Fruit fly (Drosophila melanogaster) whole organism, embryonic: ENCODE results near the gene Mst89B.

Source experiments
- Atf-2 ChIP-seq: fragments of 200-800 bp; sonication (Bioruptor generic); optimal IDR thresholded peaks from 2 replicates; lab custom pipeline; 2016; ENCODE audit warnings: missing biosample characterization, missing genetic modification characterization
- Atf3 ChIP-seq: fragments of 200-800 bp; sonication (Bioruptor generic); optimal IDR thresholded peaks from 3 replicates; lab custom pipeline; 2016; ENCODE audit warnings: missing biosample characterization, missing genetic modification characterization
- Atf6 ChIP-seq: fragments of 200-800 bp; sonication (Bioruptor generic); IDR thresholded peaks from 2 replicates; pipeline ENCODE4 v1.3.6; 2022; ENCODE audit warnings: missing biosample characterization, missing genetic modification characterization
- CG10267 ChIP-seq: fragments of 200-800 bp; sonication (Bioruptor generic); optimal IDR thresholded peaks from 2 replicates; lab custom pipeline; 2018; ENCODE audit warnings: missing biosample characterization, mild to moderate bottlenecking, missing genetic modification characterization, moderate library complexity
- CG12659 ChIP-seq: fragments of 200-800 bp; sonication (Bioruptor generic); optimal IDR thresholded peaks from 3 replicates; lab custom pipeline; 2017; ENCODE audit warnings: mild to moderate bottlenecking, missing biosample characterization, missing genetic modification reagents, missing genetic modification characterization
- CG14965 ChIP-seq: fragments of 200-800 bp; sonication (Bioruptor generic); optimal IDR thresholded peaks from 2 replicates; lab custom pipeline; 2016; ENCODE audit warnings: missing biosample characterization, missing genetic modification characterization, borderline replicate concordance
- CG15696 ChIP-seq: fragments of 200-800 bp; sonication (Bioruptor generic); optimal IDR thresholded peaks from 2 replicates; lab custom pipeline; 2019; ENCODE audit warnings: missing biosample characterization, mild to moderate bottlenecking, missing genetic modification characterization, moderate library complexity
- CG1603 ChIP-seq: fragments of 200-800 bp; sonication (Bioruptor generic); optimal IDR thresholded peaks from 2 replicates; lab custom pipeline; 2019; ENCODE audit warnings: missing biosample characterization, mild to moderate bottlenecking, missing genetic modification characterization, moderate library complexity
- CG17186 ChIP-seq: fragments of 200-800 bp; sonication (Bioruptor generic); optimal IDR thresholded peaks from 3 replicates; lab custom pipeline; 2017; ENCODE audit warnings: missing biosample characterization, missing genetic modification reagents, missing genetic modification characterization
- CG17361 ChIP-seq: fragments of 200-800 bp; sonication (Bioruptor generic); IDR thresholded peaks from 3 replicates; pipeline ENCODE4 v1.3.6; 2022; ENCODE audit warnings: missing biosample characterization, missing genetic modification characterization
- CG30020 ChIP-seq: fragments of 200-800 bp; optimal IDR thresholded peaks from 2 replicates; lab custom pipeline; 2019; ENCODE audit warnings: missing biosample characterization, mild to moderate bottlenecking, missing genetic modification characterization, moderate library complexity
- CG31388 ChIP-seq: fragments of 200-800 bp; sonication (Bioruptor generic); optimal IDR thresholded peaks from 2 replicates; lab custom pipeline; 2016; ENCODE audit warnings: missing biosample characterization, missing genetic modification characterization
- CG3838 ChIP-seq: fragments of 200-800 bp; sonication (Bioruptor generic); optimal IDR thresholded peaks from 3 replicates; lab custom pipeline; 2016; ENCODE audit warnings: missing biosample characterization, missing genetic modification characterization
- CG4282 ChIP-seq: fragments of 200-800 bp; sonication (Bioruptor generic); optimal IDR thresholded peaks from 2 replicates; lab custom pipeline; 2016; ENCODE audit warnings: missing biosample characterization, missing genetic modification characterization
- CG6254 ChIP-seq: fragments of 200-800 bp; sonication (Bioruptor generic); optimal IDR thresholded peaks from 3 replicates; lab custom pipeline; 2017; ENCODE audit warnings: mild to moderate bottlenecking, missing biosample characterization, missing genetic modification reagents, missing genetic modification characterization
- CG7928 ChIP-seq: fragments of 200-800 bp; sonication (Bioruptor generic); optimal IDR thresholded peaks from 2 replicates; lab custom pipeline; 2017; ENCODE audit warnings: missing biosample characterization, mild to moderate bottlenecking, missing genetic modification characterization
- CG8089 ChIP-seq: fragments of 200-800 bp; sonication (Bioruptor generic); optimal IDR thresholded peaks from 3 replicates; lab custom pipeline; 2016; ENCODE audit warnings: missing biosample characterization, missing genetic modification characterization
- CG9817 ChIP-seq: fragments of 200-800 bp; sonication (Bioruptor generic); optimal IDR thresholded peaks from 2 replicates; lab custom pipeline; 2018; ENCODE audit warnings: missing biosample characterization, mild to moderate bottlenecking, missing genetic modification characterization, moderate library complexity
- CG9876 ChIP-seq: fragments of 200-800 bp; sonication (Bioruptor generic); optimal IDR thresholded peaks from 2 replicates; lab custom pipeline; 2016; ENCODE audit warnings: missing biosample characterization, missing genetic modification characterization
- CTCF ChIP-seq: fragments of 200-800 bp; sonication (Bioruptor generic); optimal IDR thresholded peaks from 2 replicates; lab custom pipeline; 2017; ENCODE audit warnings: missing biosample characterization, mild to moderate bottlenecking, missing genetic modification characterization, moderate library complexity
- D ChIP-seq, 2 experiments: fragments of 200-800 bp in 1 of 2; fragments of >200 bp in 1 of 2; sonication (Bioruptor generic) in 1 of 2; optimal IDR thresholded peaks; 2 replicates in 1 of 2; 3 replicates in 1 of 2; lab custom pipeline; 2017; ENCODE audit warnings: mild to moderate bottlenecking in 1 of 2, missing biosample characterization in 1 of 2, missing genetic modification characterization in 1 of 2, missing genetic modification reagents in 1 of 2
- Dbx ChIP-seq: fragments of 200-800 bp; sonication (Bioruptor generic); IDR thresholded peaks from 3 replicates; pipeline ENCODE4 v1.3.6; 2022; ENCODE audit warnings: missing biosample characterization, missing genetic modification characterization
- Dip3 ChIP-seq: fragments of 200-800 bp; sonication (Bioruptor generic); optimal IDR thresholded peaks from 3 replicates; lab custom pipeline; 2016; ENCODE audit warnings: missing biosample characterization, missing genetic modification characterization
- HLH54F ChIP-seq: fragments of 200-800 bp; sonication (Bioruptor generic); optimal IDR thresholded peaks from 3 replicates; lab custom pipeline; 2016; ENCODE audit warnings: missing biosample characterization, missing genetic modification characterization
- Hand ChIP-seq: fragments of 200-800 bp; sonication (Bioruptor generic); optimal IDR thresholded peaks from 2 replicates; lab custom pipeline; 2017; ENCODE audit warnings: mild to moderate bottlenecking, missing biosample characterization, missing genetic modification reagents, missing genetic modification characterization
- Hey ChIP-seq: fragments of 200-800 bp; sonication (Bioruptor generic); optimal IDR thresholded peaks from 3 replicates; lab custom pipeline; 2018; ENCODE audit warnings: missing biosample characterization, mild to moderate bottlenecking, missing genetic modification characterization
- HmgD ChIP-seq: fragments of 200-800 bp; sonication (Bioruptor generic); optimal IDR thresholded peaks from 3 replicates; lab custom pipeline; 2016; ENCODE audit warnings: missing biosample characterization, missing genetic modification characterization
- Hsf ChIP-seq: fragments of 200-800 bp; sonication (Bioruptor generic); optimal IDR thresholded peaks from 3 replicates; lab custom pipeline; 2016; ENCODE audit warnings: missing biosample characterization, missing genetic modification characterization
- Jarid2 ChIP-seq: fragments of 200-800 bp; sonication (Bioruptor generic); optimal IDR thresholded peaks from 3 replicates; lab custom pipeline; 2017; ENCODE audit warnings: mild to moderate bottlenecking, missing biosample characterization, missing genetic modification reagents, missing genetic modification characterization
- Lpt ChIP-seq: fragments of >200 bp; optimal IDR thresholded peaks from 2 replicates; lab custom pipeline; 2018; ENCODE audit warnings: missing biosample characterization, missing genetic modification characterization
- Neu2 ChIP-seq: fragments of 200-800 bp; sonication (Bioruptor generic); optimal IDR thresholded peaks from 3 replicates; lab custom pipeline; 2016; ENCODE audit warnings: missing biosample characterization, missing genetic modification characterization, borderline replicate concordance
- Poxn ChIP-seq: fragments of 200-800 bp; sonication (Bioruptor generic); IDR thresholded peaks from 2 replicates; pipeline ENCODE4 v1.3.6; 2022; ENCODE audit warnings: missing biosample characterization, missing genetic modification characterization
- amos ChIP-seq: fragments of 200-800 bp; sonication (Bioruptor generic); IDR thresholded peaks from 2 replicates; pipeline ENCODE4 v1.3.6; 2022; ENCODE audit warnings: missing biosample characterization, missing genetic modification characterization; ENCODE audit not compliant: partially characterized antibody
- ara ChIP-seq: fragments of 200-800 bp; sonication (Bioruptor generic); IDR thresholded peaks from 2 replicates; pipeline ENCODE4 v1.3.6; 2022; ENCODE audit warnings: missing biosample characterization, missing genetic modification characterization
- br ChIP-seq: fragments of >200 bp; optimal IDR thresholded peaks from 2 replicates; lab custom pipeline; 2017
- chinmo ChIP-seq: fragments of 200-800 bp; sonication (Bioruptor generic); IDR thresholded peaks from 4 replicates; pipeline ENCODE4 v1.3.6; 2022; ENCODE audit warnings: missing biosample characterization, missing genetic modification characterization; ENCODE audit not compliant: partially characterized antibody
- ci ChIP-seq: fragments of 200-800 bp; sonication (Bioruptor generic); IDR thresholded peaks from 3 replicates; pipeline ENCODE4 v1.3.6; 2022; ENCODE audit warnings: missing biosample characterization, missing genetic modification characterization
- crc ChIP-seq: fragments of 200-800 bp; sonication (Bioruptor generic); optimal IDR thresholded peaks from 2 replicates; lab custom pipeline; 2016; ENCODE audit warnings: missing biosample characterization, missing genetic modification characterization
- cwo ChIP-seq: fragments of 200-800 bp; sonication (Bioruptor generic); optimal IDR thresholded peaks from 3 replicates; lab custom pipeline; 2017; ENCODE audit warnings: missing biosample characterization, missing genetic modification characterization, mild to moderate bottlenecking, moderate library complexity, missing genetic modification reagents
- danr ChIP-seq: fragments of 200-800 bp; sonication (Bioruptor generic); IDR thresholded peaks from 2 replicates; pipeline ENCODE4 v1.3.6; 2022; ENCODE audit warnings: missing biosample characterization, missing genetic modification characterization
- dmrt11E ChIP-seq: fragments of 200-800 bp; sonication (Bioruptor generic); optimal IDR thresholded peaks from 3 replicates; lab custom pipeline; 2018; ENCODE audit warnings: missing biosample characterization, mild to moderate bottlenecking, missing genetic modification characterization, moderate library complexity
- en ChIP-seq: fragments of 200-800 bp; sonication (Bioruptor generic); optimal IDR thresholded peaks from 2 replicates; lab custom pipeline; 2016; ENCODE audit warnings: missing biosample characterization, missing genetic modification characterization
- fd102C ChIP-seq: fragments of 200-800 bp; sonication (Bioruptor generic); optimal IDR thresholded peaks from 2 replicates; lab custom pipeline; 2018; ENCODE audit warnings: missing biosample characterization, mild to moderate bottlenecking, missing genetic modification characterization, moderate library complexity
- her ChIP-seq: fragments of 200-800 bp; sonication (Bioruptor generic); optimal IDR thresholded peaks from 2 replicates; lab custom pipeline; 2016; ENCODE audit warnings: missing biosample characterization, missing genetic modification characterization
- org-1 ChIP-seq: fragments of 200-800 bp; sonication (Bioruptor generic); optimal IDR thresholded peaks from 2 replicates; lab custom pipeline; 2017; ENCODE audit warnings: missing biosample characterization, missing genetic modification characterization
- slou ChIP-seq: fragments of 200-800 bp; sonication (Bioruptor generic); optimal IDR thresholded peaks from 3 replicates; lab custom pipeline; 2016; ENCODE audit warnings: missing biosample characterization, missing genetic modification characterization
- stwl ChIP-seq: fragments of 200-800 bp; sonication (Bioruptor generic); optimal IDR thresholded peaks from 3 replicates; lab custom pipeline; 2018; ENCODE audit warnings: missing biosample characterization, mild to moderate bottlenecking, missing genetic modification characterization, moderate library complexity
- unc-4 ChIP-seq: fragments of 200-800 bp; sonication (Bioruptor generic); IDR thresholded peaks from 2 replicates; pipeline ENCODE4 v1.3.6; 2022; ENCODE audit warnings: missing biosample characterization, missing genetic modification characterization; ENCODE audit not compliant: partially characterized antibody
- wor ChIP-seq: fragments of 200-800 bp; sonication (Bioruptor generic); IDR thresholded peaks from 2 replicates; pipeline ENCODE4 v1.3.6; 2022; ENCODE audit warnings: missing biosample characterization, missing genetic modification characterization
- zen2 ChIP-seq: fragments of 200-800 bp; sonication (Bioruptor generic); IDR thresholded peaks from 3 replicates; pipeline ENCODE4 v1.3.6; 2022; ENCODE audit warnings: missing biosample characterization, missing genetic modification characterization; ENCODE audit not compliant: partially characterized antibody
- zfh1 ChIP-seq: fragments of 200-800 bp; sonication (Bioruptor generic); IDR thresholded peaks from 3 replicates; pipeline ENCODE4 v1.3.6; 2022; ENCODE audit warnings: missing biosample characterization, missing genetic modification characterization

The Mst89B gene

dm6 chr3R:16282080-16282690 lies 15.4 kb downstream of the Mst89B start (continued):
- TF ChIP-seq CG3838 (GFP tag; lab: Kevin White, UChicago) (peak; percentile 24), CTCF (GFP tag; lab: Kevin White, UChicago) (no peak), CG15696 (peak; percentile 10), Hsf (no peak), Atf3 (GFP tag; lab: Kevin White, UChicago) (no peak), unc-4 (GFP tag; lab: Robert Waterston, UW) (no peak), CG14965 (GFP tag; lab: Kevin White, UChicago) (no peak), cwo (no peak), danr (GFP tag; lab: Robert Waterston, UW) (no peak), CG6254 (GFP tag; lab: Kevin White, UChicago) (peak; percentile 11), stwl (peak; percentile 98), en (GFP tag; lab: Kevin White, UChicago) (no peak), Hand (GFP tag; lab: Kevin White, UChicago) (no peak), org-1 (GFP tag; lab: Kevin White, UChicago) (no peak), Jarid2 (GFP tag; lab: Kevin White, UChicago) (no peak), Atf-2 (GFP tag; lab: Kevin White, UChicago) (no peak), CG12659 (GFP tag; lab: Kevin White, UChicago) (no peak), zfh1 (GFP tag; lab: Robert Waterston, UW) (no peak), CG8089 (GFP tag; lab: Kevin White, UChicago) (no peak), D (optimal IDR thresholded peaks at IDR 0.05; lab: Kevin White, UChicago) (no peak), D (GFP tag; optimal IDR thresholded peaks at IDR 0.05; lab: Kevin White, UChicago) (peak; percentile 38), HmgD (GFP tag; lab: Kevin White, UChicago) (no peak), crc (GFP tag; lab: Kevin White, UChicago) (no peak), CG17186 (no peak), CG7928 (GFP tag; lab: Kevin White, UChicago) (no peak), Dip3 (GFP tag; lab: Kevin White, UChicago) (no peak), fd102C (peak; percentile 7), Neu2 (GFP tag; lab: Kevin White, UChicago) (no peak), Hey (tag; lab: Kevin White, UChicago) (no peak), CG31388 (GFP tag; lab: Kevin White, UChicago) (no peak), wor (no peak), Lpt (GFP tag; lab: Kevin White, UChicago) (no peak), amos (no peak), CG9876 (GFP tag; lab: Kevin White, UChicago) (no peak), HLH54F (no peak), her (GFP tag; lab: Kevin White, UChicago) (no peak), CG4282 (no peak), CG30020 (tag; lab: Kevin White, UChicago) (no peak), ci (peak; percentile 43; the same call in 1 of the 3 replicates), zen2 (GFP tag; lab: Robert Waterston, UW) (no peak), Poxn (GFP tag; lab: Robert Waterston, UW) (no peak), CG10267 (no peak), Dbx (GFP tag; lab: Robert Waterston, UW) (no peak), br (lab: Kevin White, UChicago) (no peak), ara (GFP tag; lab: Robert Waterston, UW) (no peak), chinmo (GFP tag; lab: Robert Waterston, UW) (peak; percentile 75; the same call in 1 of the 4 replicates), slou (GFP tag; lab: Kevin White, UChicago) (no peak), CG1603 (tag; lab: Kevin White, UChicago) (peak; percentile 6), CG9817 (tag; lab: Kevin White, UChicago) (no peak), Atf6 (GFP tag; lab: Robert Waterston, UW) (no peak), dmrt11E (peak; percentile 4), CG17361 (GFP tag; lab: Robert Waterston, UW) (0 out of 3 replicates have a peak, but pooled peaks have one; percentile 14)
